In genomic region chr3R:21938464-21939095, dm6 we compare ENCODE assay signal across 4 fruit fly cellular contexts.
TF ChIP-seq lines count a peak whose summit lies in the region.

No protein-coding gene starts in this region.

- TF ChIP-seq CTCF in whole organism, embryonic (GFP tag; optimal IDR thresholded peaks at IDR 0.05; lab: Kevin White, UChicago) = no peak

TF ChIP-seq in whole organism, embryonic, 481 proteins besides CTCF, POLR2A, EP300 and RAD21:
- TF ChIP-seq bsh (GFP tag; optimal IDR thresholded peaks at IDR 0.05; lab: Kevin White, UChicago) (peak in 1 of 2 experiments; percentile 5), nom (GFP tag; optimal IDR thresholded peaks at IDR 0.05; lab: Kevin White, UChicago) (peak; percentile 95), CG14014 (GFP tag; IDR thresholded peaks at IDR 0.05; lab: Robert Waterston, UW) (0 out of 2 replicates have a peak, but pooled peaks have one; percentile 6), Drgx (GFP tag; IDR thresholded peaks at IDR 0.05; lab: Robert Waterston, UW) (peak; percentile 59), Awh (GFP tag; IDR thresholded peaks at IDR 0.05; lab: Robert Waterston, UW) (no peak), Sox100B (GFP tag; optimal IDR thresholded peaks at IDR 0.05; lab: Kevin White, UChicago) (no peak), org-1 (GFP tag; optimal IDR thresholded peaks at IDR 0.05; lab: Kevin White, UChicago) (no peak)

TF ChIP-seq in whole organism, prepupa, 60 proteins besides CTCF, POLR2A, EP300 and RAD21 (continues in another document):
- TF ChIP-seq CG31627 (GFP tag; optimal IDR thresholded peaks at IDR 0.05; lab: Kevin White, UChicago) = no peak
- TF ChIP-seq achi (GFP tag; optimal IDR thresholded peaks at IDR 0.05; lab: Kevin White, UChicago) = peak; percentile 22
- peak; percentile 41 for TF ChIP-seq Eip78C (GFP tag; lab: Kevin White, UChicago)
- no peak for TF ChIP-seq Gug (GFP tag; IDR thresholded peaks at IDR 0.05; lab: Robert Waterston, UW)
- TF ChIP-seq CG3919 (GFP tag; optimal IDR thresholded peaks at IDR 0.05; lab: Kevin White, UChicago) = no peak
- TF ChIP-seq CG32006 (GFP tag; optimal IDR thresholded peaks at IDR 0.05; lab: Kevin White, UChicago) = no peak
- peak; percentile 77 for TF ChIP-seq CG6163 (GFP tag; IDR thresholded peaks at IDR 0.05; lab: Robert Waterston, UW)
- peak; percentile 49 for TF ChIP-seq CG16779 (tag; optimal IDR thresholded peaks at IDR 0.05; lab: Kevin White, UChicago)
- TF ChIP-seq Ets96B (tag; optimal IDR thresholded peaks at IDR 0.05; lab: Kevin White, UChicago) = peak; percentile 21
- no peak for TF ChIP-seq Met (GFP tag; optimal IDR thresholded peaks at IDR 0.05; lab: Kevin White, UChicago)
- no peak for TF ChIP-seq Smox (GFP tag; optimal IDR thresholded peaks at IDR 0.05; lab: Kevin White, UChicago)
- TF ChIP-seq CG6854 (GFP tag; optimal IDR thresholded peaks at IDR 0.05; lab: Kevin White, UChicago) = peak; percentile 68
- TF ChIP-seq Hr38 (GFP tag; optimal IDR thresholded peaks at IDR 0.05; lab: Kevin White, UChicago) = no peak
- TF ChIP-seq CG10669 (GFP tag; optimal IDR thresholded peaks at IDR 0.05; lab: Kevin White, UChicago) = peak; percentile 12
- TF ChIP-seq Sox14 (GFP tag; optimal IDR thresholded peaks at IDR 0.05; lab: Kevin White, UChicago) = no peak
- TF ChIP-seq Ets21C (GFP tag; optimal IDR thresholded peaks at IDR 0.05; lab: Kevin White, UChicago) = no peak
- no peak for TF ChIP-seq Sox102F (GFP tag; optimal IDR thresholded peaks at IDR 0.05; lab: Kevin White, UChicago)
- peak; percentile 89 to 91 for TF ChIP-seq ss (GFP tag; optimal IDR thresholded peaks at IDR 0.05; lab: Kevin White, UChicago)
- no peak for TF ChIP-seq esn (GFP tag; optimal IDR thresholded peaks at IDR 0.05; lab: Kevin White, UChicago)
- TF ChIP-seq CG11762 (GFP tag; optimal IDR thresholded peaks at IDR 0.05; lab: Kevin White, UChicago; ENCODE audit: insufficient read depth) = no peak
- TF ChIP-seq Eip75B (GFP tag; optimal IDR thresholded peaks at IDR 0.05; lab: Kevin White, UChicago) = no peak
- TF ChIP-seq CG7368 (GFP tag; optimal IDR thresholded peaks at IDR 0.05; lab: Kevin White, UChicago) = no peak
- TF ChIP-seq CG8319 (GFP tag; optimal IDR thresholded peaks at IDR 0.05; lab: Kevin White, UChicago) = no peak
- TF ChIP-seq Lpt (GFP tag; optimal IDR thresholded peaks at IDR 0.05; lab: Kevin White, UChicago) = no peak
- peak; percentile 71; the same call in 2 of the 3 replicates for TF ChIP-seq eg (GFP tag; IDR thresholded peaks at IDR 0.05; lab: Robert Waterston, UW)
- TF ChIP-seq acj6 (GFP tag; optimal IDR thresholded peaks at IDR 0.05; lab: Kevin White, UChicago) = no peak
- TF ChIP-seq topi (GFP tag; optimal IDR thresholded peaks at IDR 0.05; lab: Kevin White, UChicago) = no peak
- peak; percentile 41; the same call in 1 of the 3 replicates for TF ChIP-seq CG8119 (GFP tag; IDR thresholded peaks at IDR 0.05; lab: Robert Waterston, UW)
- TF ChIP-seq CG10631 (GFP tag; optimal IDR thresholded peaks at IDR 0.05; lab: Kevin White, UChicago) = no peak

TF ChIP-seq in whole organism, pupa, 21 proteins besides CTCF, POLR2A, EP300 and RAD21:
- TF ChIP-seq CG34367 (tag; optimal IDR thresholded peaks at IDR 0.05; lab: Kevin White, UChicago) (no peak), CG17806 (tag; optimal IDR thresholded peaks at IDR 0.05; lab: Kevin White, UChicago) (no peak), EcR (GFP tag; optimal IDR thresholded peaks at IDR 0.05; lab: Kevin White, UChicago) (peak; percentile 92), CG4496 (GFP tag; IDR thresholded peaks at IDR 0.05; lab: Robert Waterston, UW) (peak; percentile 53; the same call in 2 of the 3 replicates), CG12605 (GFP tag; IDR thresholded peaks at IDR 0.05; lab: Robert Waterston, UW) (peak; percentile 51), CG14655 (GFP tag; optimal IDR thresholded peaks at IDR 0.05; lab: Kevin White, UChicago) (peak; percentile 10), rn (GFP tag; IDR thresholded peaks at IDR 0.05; lab: Robert Waterston, UW) (0 out of 2 replicates have a peak, but pooled peaks have one; percentile 22), CG8159 (tag; optimal IDR thresholded peaks at IDR 0.05; lab: Kevin White, UChicago) (peak; percentile 21), fd96Ca (GFP tag; IDR thresholded peaks at IDR 0.05; lab: Robert Waterston, UW) (peak; percentile 63; the same call in 1 of the 3 replicates), CG9948 (tag; optimal IDR thresholded peaks at IDR 0.05; lab: Kevin White, UChicago) (no peak), Ets98B (GFP tag; IDR thresholded peaks at IDR 0.05; lab: Robert Waterston, UW) (peak; percentile 26), Pif1A (GFP tag; optimal IDR thresholded peaks at IDR 0.05; lab: Kevin White, UChicago) (peak; percentile 28), CG8301 (tag; optimal IDR thresholded peaks at IDR 0.05; lab: Kevin White, UChicago) (no peak), Pif1B (GFP tag; optimal IDR thresholded peaks at IDR 0.05; lab: Kevin White, UChicago) (peak; percentile 59), D1 (tag; optimal IDR thresholded peaks at IDR 0.05; lab: Kevin White, UChicago) (no peak), CG15710 (tag; optimal IDR thresholded peaks at IDR 0.05; lab: Kevin White, UChicago) (peak; percentile 37), CG10348 (GFP tag; IDR thresholded peaks at IDR 0.05; lab: Robert Waterston, UW) (no peak), Snoo (tag; optimal IDR thresholded peaks at IDR 0.05; lab: Kevin White, UChicago) (peak; percentile 37), gl (tag; optimal IDR thresholded peaks at IDR 0.05; lab: Kevin White, UChicago) (peak; percentile 73), CG13204 (GFP tag; optimal IDR thresholded peaks at IDR 0.05; lab: Kevin White, UChicago) (peak; percentile 81), CG32121 (GFP tag; IDR thresholded peaks at IDR 0.05; lab: Robert Waterston, UW) (no peak; the same call in 1 of the 2 replicates)
TF ChIP-seq in whole organism, pupa: peak in this region for 14.

TF ChIP-seq in whole organism, wandering third instar larva, 38 proteins besides CTCF, POLR2A, EP300 and RAD21:
- TF ChIP-seq tai (GFP tag; optimal IDR thresholded peaks at IDR 0.05; lab: Kevin White, UChicago) (no peak), Rel (GFP tag; optimal IDR thresholded peaks at IDR 0.05; lab: Kevin White, UChicago) (no peak), Rel (tag; optimal IDR thresholded peaks at IDR 0.05; lab: Kevin White, UChicago) (peak; percentile 29), jim (GFP tag; optimal IDR thresholded peaks at IDR 0.05; lab: Kevin White, UChicago) (peak; percentile 29), Mio (GFP tag; optimal IDR thresholded peaks at IDR 0.05; lab: Kevin White, UChicago) (no peak), h (GFP tag; optimal IDR thresholded peaks at IDR 0.05; lab: Kevin White, UChicago) (no peak), psq (GFP tag; optimal IDR thresholded peaks at IDR 0.05; lab: Kevin White, UChicago) (peak; percentile 45), Sp1 (GFP tag; optimal IDR thresholded peaks at IDR 0.05; lab: Kevin White, UChicago) (peak; percentile 55), CrebA (GFP tag; optimal IDR thresholded peaks at IDR 0.05; lab: Kevin White, UChicago; ENCODE audit: borderline replicate concordance) (peak; percentile 26)

Comparison
In these comparisons a context has a peak if more than half of its experiments do, and no peak if none do; other contexts are left out.
1. Of the 7 proteins assayed by ChIP-seq in both whole organism, embryonic and whole organism, prepupa: peak only in whole organism, embryonic: none; only in whole organism, prepupa: CG16779 and CG6854; in both: none; in neither: 5.